Worm (Caenorhabditis elegans): ENCODE results near the gene clec-147.

The clec-147 gene

ce11 chrII:14567811-14568210, 30.2 kb upstream of the clec-147 start:
- TF ChIP-seq lsy-2 (tag; optimal IDR thresholded peaks at IDR 0.05) (no peak), blmp-1 (tag; optimal IDR thresholded peaks at IDR 0.05) (peak; percentile 66), rnt-1 (tag; optimal IDR thresholded peaks at IDR 0.05) (no peak)

DNA sequence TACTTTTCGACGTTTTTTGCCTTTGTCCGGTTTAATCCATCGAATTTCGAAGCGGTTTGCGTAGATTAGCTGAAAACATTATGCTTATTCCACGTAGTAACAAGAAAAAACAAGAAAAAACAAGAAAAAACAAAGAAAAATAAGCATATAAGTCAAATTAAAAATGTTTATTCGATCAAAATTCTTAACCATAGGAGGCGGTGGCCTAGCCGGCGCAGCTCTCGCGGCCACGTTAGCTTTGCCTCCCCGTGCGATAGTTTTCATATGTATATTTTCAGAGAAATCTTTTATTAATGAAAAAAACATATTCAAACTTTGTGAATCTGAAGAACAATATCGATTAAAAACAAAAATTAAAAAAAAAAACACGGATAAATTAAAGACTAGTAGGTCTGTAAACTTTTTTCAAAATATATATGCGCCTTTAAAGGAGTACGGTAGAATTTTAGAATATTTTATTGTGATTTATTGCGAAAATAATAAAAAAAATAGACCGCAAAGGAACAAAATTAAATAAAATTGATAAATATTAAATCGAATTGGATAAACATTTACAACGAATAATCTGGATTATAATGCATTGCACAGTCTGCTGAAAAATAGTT, 26.2 kb upstream of the clec-147 start:
- TF ChIP-seq efl-1 (optimal IDR thresholded peaks at IDR 0.05) (peak; percentile 31 to 45), efl-1 (GFP tag; optimal IDR thresholded peaks at IDR 0.05 in 1 of 2) (peak in 1 of 2 experiments; percentile 91), lin-14 (GFP tag; optimal IDR thresholded peaks at IDR 0.05) (peak; percentile 21), nhr-85 (tag) (peak; percentile 44), nhr-71 (tag; optimal IDR thresholded peaks at IDR 0.05) (peak; percentile 43), nhr-90 (tag; optimal IDR thresholded peaks at IDR 0.05; ENCODE audit: poor library complexity) (peak; percentile 6), lin-35 (GFP tag; optimal IDR thresholded peaks at IDR 0.05) (peak in 1 of 2 experiments; percentile 31), ztf-11 (tag; optimal IDR thresholded peaks at IDR 0.05) (peak in 1 of 2 experiments; percentile 14), snu-23 (GFP tag; optimal IDR thresholded peaks at IDR 0.05) (peak; percentile 8), nhr-47 (tag; optimal IDR thresholded peaks at IDR 0.05) (peak; percentile 34), lsy-2 (tag; optimal IDR thresholded peaks at IDR 0.05) (peak; percentile 78 to 95), F16B12.6 (tag; optimal IDR thresholded peaks at IDR 0.05) (peak; percentile 57), rnt-1 (tag; optimal IDR thresholded peaks at IDR 0.05) (peak; percentile 26), isw-1 (GFP tag; IDR thresholded peaks at IDR 0.05) (peak; percentile 21; the same call in 1 of the 2 replicates), dpl-1 (GFP tag; optimal IDR thresholded peaks at IDR 0.05) (peak in 1 of 3 experiments; percentile 38), lir-3 (tag; optimal IDR thresholded peaks at IDR 0.05; ENCODE audit: poor library complexity) (peak; percentile 47), C16A3.4 (tag; optimal IDR thresholded peaks at IDR 0.05) (peak; percentile 6)

- TF ChIP-seq fkh-10 (GFP tag; optimal IDR thresholded peaks at IDR 0.05) = peak; percentile 65
- TF ChIP-seq tbx-2 (tag; optimal IDR thresholded peaks at IDR 0.05) = peak; percentile 97
- TF ChIP-seq dsc-1 (tag; optimal IDR thresholded peaks at IDR 0.05) = peak; percentile 98
- TF ChIP-seq ceh-82 (tag; optimal IDR thresholded peaks at IDR 0.05) = peak; percentile 61 to 74 (median 63)
- peak; percentile 69 to 86 for TF ChIP-seq lin-35 (GFP tag; optimal IDR thresholded peaks at IDR 0.05)
- TF ChIP-seq snu-23 (GFP tag; optimal IDR thresholded peaks at IDR 0.05) = peak; percentile 98
- TF ChIP-seq nhr-90 (tag; optimal IDR thresholded peaks at IDR 0.05; ENCODE audit: poor library complexity) = peak; percentile 98
- TF ChIP-seq aly-2 (tag; optimal IDR thresholded peaks at IDR 0.05) = peak; percentile 45
- peak; percentile 74 to 83 (median 77) for TF ChIP-seq dpl-1 (GFP tag; optimal IDR thresholded peaks at IDR 0.05)
- TF ChIP-seq nhr-237 (tag; optimal IDR thresholded peaks at IDR 0.05) = peak; percentile 46
- TF ChIP-seq lsy-2 (tag; optimal IDR thresholded peaks at IDR 0.05) = peak; percentile 98
- peak; percentile 93 for TF ChIP-seq F16B12.6 (tag; optimal IDR thresholded peaks at IDR 0.05)
- peak; percentile 99 for TF ChIP-seq lir-3 (tag; optimal IDR thresholded peaks at IDR 0.05; ENCODE audit: poor library complexity)
- TF ChIP-seq unc-98 (GFP tag; IDR thresholded peaks at IDR 0.05) = peak; percentile 100
- peak; percentile 26 for TF ChIP-seq fos-1 (tag; optimal IDR thresholded peaks at IDR 0.05)
- TF ChIP-seq pax-3 (tag; optimal IDR thresholded peaks at IDR 0.05) = peak; percentile 98
- peak; percentile 49 for TF ChIP-seq blmp-1 (tag; optimal IDR thresholded peaks at IDR 0.05)
- peak; percentile 91 for TF ChIP-seq vab-15 (tag; optimal IDR thresholded peaks at IDR 0.05)
- peak; percentile 85 to 86 for TF ChIP-seq efl-1 (optimal IDR thresholded peaks at IDR 0.05)
- TF ChIP-seq efl-1 (GFP tag; optimal IDR thresholded peaks at IDR 0.05 in 1 of 2) = peak; percentile 77 to 98
- TF ChIP-seq efl-3 (GFP tag; optimal IDR thresholded peaks at IDR 0.05) = peak; percentile 73
- TF ChIP-seq ceh-8 (GFP tag; optimal IDR thresholded peaks at IDR 0.05) = peak; percentile 95
- TF ChIP-seq fkh-8 (tag; optimal IDR thresholded peaks at IDR 0.05) = peak; percentile 98
- peak; percentile 100 for TF ChIP-seq isw-1 (GFP tag; IDR thresholded peaks at IDR 0.05)
- peak; percentile 33 for TF ChIP-seq skn-1 (tag; optimal IDR thresholded peaks at IDR 0.05)
- peak; percentile 95 for TF ChIP-seq irx-1 (tag; optimal IDR thresholded peaks at IDR 0.05)
- peak; percentile 83 for TF ChIP-seq sup-37 (GFP tag; optimal IDR thresholded peaks at IDR 0.05)
- peak in 2 of 6 experiments; percentile 66 to 68 for TF ChIP-seq elt-3 (tag; optimal IDR thresholded peaks at IDR 0.05)
- peak; percentile 86 for TF ChIP-seq elt-2 (tag; optimal IDR thresholded peaks at IDR 0.05)
- peak; percentile 73 for TF ChIP-seq lin-15B (tag; optimal IDR thresholded peaks at IDR 0.05)
- TF ChIP-seq nhr-71 (tag; optimal IDR thresholded peaks at IDR 0.05) = peak; percentile 99
- peak; percentile 71 for TF ChIP-seq lin-13 (GFP tag; optimal IDR thresholded peaks at IDR 0.05)
- peak; percentile 54 for TF ChIP-seq C34B4.2 (tag; optimal IDR thresholded peaks at IDR 0.05)
- peak; percentile 6 for TF ChIP-seq aha-1 (tag; optimal IDR thresholded peaks at IDR 0.05)
- peak; percentile 92; the same call in 1 of the 2 replicates for TF ChIP-seq ets-5 (GFP tag; IDR thresholded peaks at IDR 0.05)
- TF ChIP-seq unc-86 (tag; optimal IDR thresholded peaks at IDR 0.05) = peak; percentile 97
- peak in 1 of 2 experiments; percentile 81 for TF ChIP-seq mdl-1 (tag; optimal IDR thresholded peaks at IDR 0.05)
- peak; percentile 74 for TF ChIP-seq jun-1 (tag; optimal IDR thresholded peaks at IDR 0.05)
Measured at ce11 chrII:14561549-14562115, 24.0 kb upstream of the clec-147 start, which contains the start of gene mog-4. Gene mog-4 (minus strand): TSS chrII:14561599.

All from whole organism, L1 larva.